Worm (Caenorhabditis elegans): ENCODE measurements around the gene med-2.

DNA sequence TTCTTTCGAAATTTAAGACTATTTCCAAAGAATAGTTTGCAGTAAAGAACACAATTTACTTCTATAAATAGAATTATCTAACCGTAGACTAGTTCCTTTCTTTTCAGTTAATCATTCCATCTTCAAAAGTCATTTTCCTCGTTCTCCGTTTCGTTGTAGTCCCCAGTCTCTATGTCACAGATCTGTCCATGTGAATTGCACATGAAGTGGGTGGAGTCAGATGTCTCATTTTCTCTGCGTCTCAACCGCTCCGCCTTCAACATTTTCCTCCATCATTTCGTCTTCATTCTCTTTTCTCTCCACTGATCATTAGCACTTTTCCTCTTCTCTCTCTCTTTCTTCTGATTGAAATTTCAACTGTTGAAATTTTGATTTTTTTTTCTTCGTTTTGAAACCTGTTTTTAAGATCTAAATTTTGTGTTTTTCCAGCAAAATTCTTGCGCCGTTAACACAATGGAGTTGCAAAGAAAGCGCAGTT lies 13.3 kb downstream of the med-2 start, which contains the start of gene T07E3.4:
- TF ChIP-seq ama-1 (optimal IDR thresholded peaks at IDR 0.05) (no peak), rnt-1 (tag; optimal IDR thresholded peaks at IDR 0.05) (no peak), pha-4 (tag; optimal IDR thresholded peaks at IDR 0.05) (no peak), T23F11.4 (GFP tag; optimal IDR thresholded peaks at IDR 0.05) (no peak), tbx-2 (tag; optimal IDR thresholded peaks at IDR 0.05) (no peak), fkh-10 (GFP tag; optimal IDR thresholded peaks at IDR 0.05) (no peak), lin-11 (tag; optimal IDR thresholded peaks at IDR 0.05) (no peak), fax-1 (tag; optimal IDR thresholded peaks at IDR 0.05) (no peak), lim-6 (tag; optimal IDR thresholded peaks at IDR 0.05) (no peak), ceh-6 (GFP tag; optimal IDR thresholded peaks at IDR 0.05) (no peak), ceh-48 (tag; optimal IDR thresholded peaks at IDR 0.05) (no peak), ceh-19 (GFP tag; optimal IDR thresholded peaks at IDR 0.05) (no peak), hlh-13 (GFP tag; optimal IDR thresholded peaks at IDR 0.05) (no peak)
